Worm (Caenorhabditis elegans) whole organism, early embryonic: ENCODE data around the gene clh-3.

Experiments
- B0310.2 ChIP-seq: sonication (generic microtip); optimal IDR thresholded peaks from 2 replicates; lab custom pipeline; 2016; ENCODE audit warnings: mild to moderate bottlenecking, missing genetic modification characterization, missing compliant biosample characterization
- F13C5.2 ChIP-seq: sonication (generic microtip); optimal IDR thresholded peaks from 2 replicates; lab custom pipeline; 2017; ENCODE audit warnings: mild to moderate bottlenecking, missing genetic modification characterization, inconsistent platforms, missing compliant biosample characterization
- ama-1 ChIP-seq: fragments of 150-350 bp; optimal IDR thresholded peaks from 2 replicates; lab custom pipeline; 2014
- ceh-36 ChIP-seq: sonication (generic microtip); optimal IDR thresholded peaks from 2 replicates; lab custom pipeline; 2016; ENCODE audit warnings: missing genetic modification characterization, inconsistent platforms, missing compliant biosample characterization
- ets-7 ChIP-seq: sonication (generic microtip); optimal IDR thresholded peaks from 2 replicates; lab custom pipeline; 2016; ENCODE audit warnings: missing genotype, missing genetic modification characterization, missing compliant biosample characterization
- flt-1 ChIP-seq: fragments of 200-800 bp; sonication (Bioruptor generic); IDR thresholded peaks from 2 replicates; pipeline ENCODE4 v1.3.6; 2022; ENCODE audit warnings: missing genetic modification characterization, missing compliant biosample characterization
- hmg-4 ChIP-seq: fragments of 200-800 bp; sonication (Bioruptor generic); optimal IDR thresholded peaks from 2 replicates; lab custom pipeline; 2018; ENCODE audit warnings: mild to moderate bottlenecking, missing genetic modification characterization, missing compliant biosample characterization
- pes-1 ChIP-seq: fragments of 200-800 bp; sonication (Bioruptor generic); IDR thresholded peaks from 2 replicates; pipeline ENCODE4 v1.3.6; 2022; ENCODE audit warnings: missing genetic modification reagents, missing genetic modification characterization, missing compliant biosample characterization
- scrt-1 ChIP-seq: fragments of 200-800 bp; sonication (Bioruptor generic); IDR thresholded peaks from 2 replicates; pipeline ENCODE4 v1.3.6; 2022; ENCODE audit warnings: missing genetic modification characterization, missing compliant biosample characterization
- sea-1 ChIP-seq: fragments of 200-800 bp; sonication (Bioruptor generic); conservative IDR thresholded peaks from 2 replicates; pipeline ENCODE4 v1.3.6; 2022; ENCODE audit warnings: missing genetic modification characterization, missing compliant biosample characterization
- tra-4 ChIP-seq: sonication (generic microtip); optimal IDR thresholded peaks from 2 replicates; lab custom pipeline; 2017; ENCODE audit warnings: missing genetic modification characterization, missing compliant biosample characterization

- TF ChIP-seq flt-1 (GFP tag; lab: Robert Waterston, UW) (no peak), ama-1 (no peak), ceh-36 (no peak), sea-1 (GFP tag; lab: Robert Waterston, UW) (no peak), ets-7 (no peak), scrt-1 (no peak), hmg-4 (no peak), tra-4 (tag; lab: Kevin White, UChicago) (no peak), B0310.2 (tag; lab: Kevin White, UChicago) (no peak), pes-1 (GFP tag; lab: Robert Waterston, UW) (no peak), F13C5.2 (tag; lab: Kevin White, UChicago) (no peak)
Observed at ce11 chrII:7233274-7233673, 7.6 kb upstream of the clh-3 start.
